Worm (Caenorhabditis elegans): ENCODE data around the gene K03H1.9.

ce11 chrIII:9950244-9950643, 9.0 kb upstream of the K03H1.9 start, which contains the start of gene K03H1.13:
- TF ChIP-seq lag-1 (GFP tag; IDR thresholded peaks at IDR 0.05) (no peak), nhr-80 (tag; optimal IDR thresholded peaks at IDR 0.05) (no peak)

Measured in whole organism, young adult.